Worm (Caenorhabditis elegans) whole organism, L4 larva: ENCODE results near the gene F36D4.1.

Experiments
- F10B5.3 ChIP-seq: sonication (generic microtip); optimal IDR thresholded peaks from 2 replicates; lab custom pipeline; 2016; ENCODE audit warnings: mild to moderate bottlenecking, missing genetic modification characterization, missing compliant biosample characterization
- F37D6.2 ChIP-seq: sonication (generic microtip); optimal IDR thresholded peaks from 2 replicates; lab custom pipeline; 2016; ENCODE audit warnings: mild to moderate bottlenecking, missing genetic modification characterization, missing compliant biosample characterization
- F44E2.7 ChIP-seq: fragments of 200-800 bp; sonication (Bioruptor generic); IDR thresholded peaks from 2 replicates; pipeline ENCODE4 v2.1.2; 2022; ENCODE audit warnings: missing genetic modification characterization, missing compliant biosample characterization
- F49E8.2 ChIP-seq: sonication (generic microtip); optimal IDR thresholded peaks from 2 replicates; lab custom pipeline; 2016; ENCODE audit warnings: missing compliant biosample characterization, mild to moderate bottlenecking, missing genetic modification characterization, borderline replicate concordance
- Y48G9A.11 ChIP-seq: fragments of 200-800 bp; sonication (Bioruptor generic); IDR thresholded peaks from 2 replicates; pipeline ENCODE4 v1.3.6; 2022; ENCODE audit warnings: missing genetic modification reagents, missing genetic modification characterization, missing compliant biosample characterization
- Y75B8A.6 ChIP-seq: fragments of 200-800 bp; sonication (Bioruptor generic); IDR thresholded peaks from 2 replicates; pipeline ENCODE4 v1.3.6; 2022; ENCODE audit warnings: missing genetic modification reagents, missing genetic modification characterization, missing compliant biosample characterization
- aha-1 ChIP-seq: fragments of 150-350 bp; peaks from one replicate; lab custom pipeline; 2014; ENCODE audit warnings: missing biosample characterization, missing genetic modification characterization
- aly-2 ChIP-seq: sonication (generic microtip); optimal IDR thresholded peaks from 2 replicates; lab custom pipeline; 2018; ENCODE audit warnings: missing biosample characterization, missing genetic modification characterization
- ceh-28 ChIP-seq: fragments of 150-350 bp; optimal IDR thresholded peaks from 2 replicates; lab custom pipeline; 2014; ENCODE audit warnings: missing biosample characterization, missing genetic modification reagents, missing genetic modification characterization
- ces-1 ChIP-seq: fragments of 150-350 bp; sonication (generic microtip); optimal IDR thresholded peaks from 4 replicates; lab custom pipeline; 2014; ENCODE audit warnings: missing biosample characterization, missing genetic modification reagents, missing genetic modification characterization
- ctbp-1 ChIP-seq: fragments of 200-800 bp; sonication (Bioruptor generic); IDR thresholded peaks from 2 replicates; pipeline ENCODE4 v1.3.6; 2022; ENCODE audit warnings: missing genetic modification reagents, missing genetic modification characterization, missing compliant biosample characterization
- daf-16 ChIP-seq, 3 experiments: sonication (generic microtip); optimal IDR thresholded peaks; 2 replicates each; lab custom pipeline; 2016 to 2017; ENCODE audit warnings: missing genetic modification characterization in 3 of 3, missing genetic modification reagents in 3 of 3, mild to moderate bottlenecking in 2 of 3, missing compliant biosample characterization in 2 of 3, missing biosample characterization in 1 of 3, moderate library complexity in 1 of 3
- daf-19 ChIP-seq: fragments of 200-800 bp; sonication (Bioruptor generic); conservative IDR thresholded peaks from 2 replicates; pipeline ENCODE4 v1.3.6; 2022; ENCODE audit warnings: missing genetic modification characterization, missing compliant biosample characterization
- daf-8 ChIP-seq: fragments of 200-800 bp; sonication (Bioruptor generic); IDR thresholded peaks from 2 replicates; pipeline ENCODE4 v1.3.6; 2022; ENCODE audit warnings: missing genetic modification characterization, missing compliant biosample characterization
- dmd-9 ChIP-seq: fragments of 200-800 bp; sonication (Bioruptor generic); IDR thresholded peaks from 2 replicates; pipeline ENCODE4 v1.3.6; 2022; ENCODE audit warnings: missing genetic modification reagents, missing genetic modification characterization, missing compliant biosample characterization
- dve-1 ChIP-seq: sonication (generic microtip); optimal IDR thresholded peaks from 2 replicates; lab custom pipeline; 2017; ENCODE audit warnings: antibody characterized with exemption, mild to moderate bottlenecking, missing genetic modification characterization, missing compliant biosample characterization; ENCODE audit not compliant: insufficient read depth
- fkh-10 ChIP-seq: fragments of 150-350 bp; optimal IDR thresholded peaks from 2 replicates; lab custom pipeline; 2014; ENCODE audit warnings: missing biosample characterization, missing genetic modification reagents, missing genetic modification characterization
- gei-8 ChIP-seq: fragments of 200-800 bp; sonication (Bioruptor generic); optimal IDR thresholded peaks from 2 replicates; lab custom pipeline; 2018; ENCODE audit warnings: mild to moderate bottlenecking, missing genetic modification characterization, missing compliant biosample characterization
- hif-1 ChIP-seq, 2 experiments: sonication (generic microtip); optimal IDR thresholded peaks; 2 replicates each; lab custom pipeline; 2016 to 2017; ENCODE audit warnings: missing compliant biosample characterization in 2 of 2, missing genetic modification characterization in 2 of 2, missing genetic modification reagents in 2 of 2, missing genotype in 2 of 2, mild to moderate bottlenecking in 1 of 2
- hlh-30 ChIP-seq: sonication (generic microtip); optimal IDR thresholded peaks from 2 replicates; lab custom pipeline; 2017; ENCODE audit warnings: antibody characterized with exemption, mild to moderate bottlenecking, missing genetic modification characterization, missing compliant biosample characterization; ENCODE audit not compliant: insufficient read depth
- lin-38 ChIP-seq: fragments of 200-800 bp; sonication (Bioruptor generic); IDR thresholded peaks from 2 replicates; pipeline ENCODE4 v1.3.6; 2022; ENCODE audit warnings: missing genetic modification reagents, missing genetic modification characterization, missing compliant biosample characterization
- madf-5 ChIP-seq, 2 experiments: fragments of 200-800 bp; sonication (Bioruptor generic); IDR thresholded peaks; 2 replicates each; pipeline ENCODE4 v1.3.6; 2022; ENCODE audit warnings: missing compliant biosample characterization in 2 of 2, missing genetic modification characterization in 2 of 2
- mep-1 ChIP-seq: fragments of 150-350 bp; sonication (generic microtip); optimal IDR thresholded peaks from 3 replicates; lab custom pipeline; 2014; ENCODE audit warnings: missing biosample characterization, missing genetic modification characterization
- mes-2 ChIP-seq: sonication (generic microtip); optimal IDR thresholded peaks from 2 replicates; lab custom pipeline; 2016; ENCODE audit warnings: missing genotype, mild to moderate bottlenecking, missing genetic modification characterization, missing compliant biosample characterization; ENCODE audit not compliant: poor library complexity, severe bottlenecking
- mxl-3 ChIP-seq: fragments of 200-800 bp; sonication (Bioruptor generic); optimal IDR thresholded peaks from 2 replicates; lab custom pipeline; 2018; ENCODE audit warnings: mild to moderate bottlenecking, missing genetic modification characterization, missing compliant biosample characterization
- nhr-11 ChIP-seq: fragments of 150-350 bp; optimal IDR thresholded peaks from 2 replicates; lab custom pipeline; 2014; ENCODE audit warnings: missing biosample characterization, missing genetic modification characterization
- nhr-6 ChIP-seq: fragments of 150-350 bp; optimal IDR thresholded peaks from 2 replicates; lab custom pipeline; 2014; ENCODE audit warnings: missing biosample characterization, missing genetic modification characterization
- saeg-2 ChIP-seq: fragments of 200-800 bp; sonication (Bioruptor generic); IDR thresholded peaks from 2 replicates; pipeline ENCODE4 v1.3.6; 2022; ENCODE audit warnings: missing genetic modification reagents, missing genetic modification characterization, missing compliant biosample characterization
- sdz-12 ChIP-seq: fragments of 200-800 bp; sonication (Bioruptor generic); optimal IDR thresholded peaks from 2 replicates; lab custom pipeline; 2018; ENCODE audit warnings: mild to moderate bottlenecking, missing genetic modification characterization, missing compliant biosample characterization
- unc-130 ChIP-seq: sonication (generic microtip); optimal IDR thresholded peaks from 2 replicates; lab custom pipeline; 2016; ENCODE audit warnings: missing genetic modification reagents, missing genetic modification characterization, missing compliant biosample characterization
- unc-39 ChIP-seq: sonication (generic microtip); optimal IDR thresholded peaks from 2 replicates; lab custom pipeline; 2017; ENCODE audit warnings: missing biosample characterization, missing genetic modification characterization
- unc-62 ChIP-seq, 3 experiments: fragments of 150-350 bp in 1 of 3; sonication (generic microtip); optimal IDR thresholded peaks in 2 of 3; peaks in 1 of 3; 1 replicate in 1 of 3; 2 replicates in 2 of 3; lab custom pipeline; 2014 to 2017; ENCODE audit warnings: missing biosample characterization in 3 of 3, missing genetic modification characterization in 3 of 3, missing genetic modification reagents in 3 of 3, missing genotype in 1 of 3
- vab-7 ChIP-seq: fragments of 200-800 bp; sonication (Bioruptor generic); IDR thresholded peaks from 2 replicates; pipeline ENCODE4 v1.3.6; 2022; ENCODE audit warnings: missing genetic modification reagents, missing genetic modification characterization, missing compliant biosample characterization
- zag-1 ChIP-seq: fragments of 150-350 bp; optimal IDR thresholded peaks from 2 replicates; lab custom pipeline; 2014; ENCODE audit warnings: missing biosample characterization, missing genetic modification characterization
- zfp-3 ChIP-seq: fragments of 200-800 bp; sonication (Bioruptor generic); conservative IDR thresholded peaks from 2 replicates; pipeline ENCODE4 v1.3.6; 2022; ENCODE audit warnings: missing genetic modification reagents, missing genetic modification characterization, missing compliant biosample characterization
- ztf-7 ChIP-seq: fragments of 150-350 bp; optimal IDR thresholded peaks from 2 replicates; lab custom pipeline; 2014; ENCODE audit warnings: missing biosample characterization, missing genetic modification characterization

Gene F36D4.1

DNA sequence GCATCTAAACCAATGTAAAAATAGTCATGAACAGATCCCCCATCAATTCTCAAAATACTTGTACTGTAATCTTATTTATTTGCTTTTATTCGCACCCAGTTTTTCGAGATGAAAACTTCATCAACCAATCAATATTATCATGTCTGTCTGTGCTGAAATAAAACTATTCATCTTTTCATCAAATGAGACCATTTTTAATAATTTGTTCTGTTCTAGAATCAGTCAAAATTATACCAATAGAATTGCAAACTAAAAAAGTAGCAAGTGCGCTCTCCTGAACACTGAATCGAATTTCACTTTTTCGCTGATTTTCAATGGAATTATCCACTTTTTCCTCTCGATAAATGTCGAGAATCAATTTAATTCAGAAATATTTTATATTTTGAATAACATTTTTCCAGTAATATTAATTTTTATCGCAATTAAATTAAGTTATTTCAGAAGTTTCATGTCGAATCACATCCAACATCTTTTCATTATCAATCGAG, 16.8 kb upstream of the F36D4.1 start, which contains the start of gene trpp-4:
Gene trpp-4, plus strand, starts transcription at position 442 of the 488 bp plus-strand sequence.
- TF ChIP-seq lin-38 (GFP tag; lab: Robert Waterston, UW) (no peak), unc-62 (GFP tag; optimal IDR thresholded peaks at IDR 0.05 in 1 of 2; lab: Kevin White, UChicago) (peak in 1 of 2 experiments; percentile 42), unc-62 (tag; optimal IDR thresholded peaks at IDR 0.05; lab: Kevin White, UChicago) (no peak), aha-1 (peak; percentile 91)

DNA sequence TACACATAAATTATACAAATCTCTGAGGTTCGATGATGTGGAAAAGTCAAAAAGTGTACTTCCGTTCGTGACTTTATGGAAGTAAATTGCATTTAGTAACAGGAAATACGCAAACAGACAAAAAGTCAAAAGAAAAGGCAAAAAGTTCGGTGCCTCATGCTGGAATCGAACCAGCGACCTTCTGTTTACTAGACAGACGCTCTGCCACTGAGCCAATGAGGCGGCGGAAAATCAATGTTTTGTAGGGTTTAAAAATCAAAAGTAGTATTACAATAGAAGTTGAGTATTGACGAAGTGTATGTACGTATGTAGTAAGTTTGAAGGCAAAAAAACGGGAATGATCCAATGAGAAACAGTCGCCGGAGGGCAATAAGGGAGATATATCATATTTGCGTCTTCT, 9.8 kb upstream of the F36D4.1 start:
- TF ChIP-seq unc-39: no peak
- TF ChIP-seq F37D6.2: no peak
- 0 out of 2 replicates have a peak, but pooled peaks have one; percentile 39 for TF ChIP-seq daf-19 (GFP tag; lab: Robert Waterston, UW)
- TF ChIP-seq gei-8: no peak
- TF ChIP-seq mep-1 (tag; lab: Kevin White, UChicago): no peak
- no peak for TF ChIP-seq ctbp-1 (GFP tag; lab: Robert Waterston, UW)
- no peak for TF ChIP-seq vab-7 (GFP tag; lab: Robert Waterston, UW)
- no peak for TF ChIP-seq F49E8.2 (tag; lab: Kevin White, UChicago)
- peak; percentile 42 for TF ChIP-seq dve-1
- no peak for TF ChIP-seq Y48G9A.11 (GFP tag; lab: Robert Waterston, UW)
- no peak for TF ChIP-seq hlh-30 (tag; lab: Kevin White, UChicago)
- TF ChIP-seq madf-5 (GFP tag; IDR thresholded peaks at IDR 0.05; lab: Robert Waterston, UW): 0 out of 4 replicates have a peak, but pooled peaks of 1 of the 2 experiments have one; percentile 32
- no peak for TF ChIP-seq saeg-2 (GFP tag; lab: Robert Waterston, UW)
- 0 out of 2 replicates have a peak, but pooled peaks have one; percentile 42 for TF ChIP-seq zfp-3 (GFP tag; lab: Robert Waterston, UW)
- TF ChIP-seq F10B5.3 (tag; lab: Kevin White, UChicago): no peak
- no peak for TF ChIP-seq sdz-12 (GFP tag; lab: Kevin White, UChicago)
- TF ChIP-seq unc-130: peak; percentile 21
- no peak for TF ChIP-seq F44E2.7 (GFP tag; lab: Robert Waterston, UW)
- TF ChIP-seq nhr-6 (tag; lab: Kevin White, UChicago): no peak
- TF ChIP-seq hif-1 (tag; optimal IDR thresholded peaks at IDR 0.05; lab: Kevin White, UChicago): no peak
- no peak for TF ChIP-seq mxl-3 (GFP tag; lab: Kevin White, UChicago)
- TF ChIP-seq, all 104 proteins: peak for 5

DNA sequence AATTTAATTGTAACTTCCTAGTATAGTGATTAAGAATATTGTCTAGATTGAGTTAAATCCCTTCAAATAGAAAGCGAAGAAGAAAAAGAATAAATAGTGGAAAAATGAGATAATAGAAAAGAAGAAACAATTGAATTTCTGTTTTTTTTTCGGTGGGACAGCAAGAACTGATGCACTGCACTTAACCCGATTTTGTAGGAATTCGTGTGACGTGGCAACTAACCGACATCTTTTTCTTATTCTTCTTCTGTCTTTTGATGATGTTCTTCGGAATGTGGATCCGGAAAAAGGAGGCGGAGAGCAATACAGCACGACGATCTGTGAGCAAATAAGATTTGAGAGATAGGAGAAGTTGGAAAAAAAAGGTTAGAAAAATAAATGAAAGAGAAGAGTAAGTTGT, 7.9 kb upstream of the F36D4.1 start:
- TF ChIP-seq ces-1: peak; percentile 69
- TF ChIP-seq ctbp-1 (GFP tag; lab: Robert Waterston, UW): 0 out of 2 replicates have a peak, but pooled peaks have one; percentile 53
- TF ChIP-seq fkh-10 (GFP tag; lab: Kevin White, UChicago): peak; percentile 58
- TF ChIP-seq nhr-11 (tag; lab: Kevin White, UChicago): no peak
- TF ChIP-seq ztf-7 (tag; lab: Kevin White, UChicago): no peak

DNA sequence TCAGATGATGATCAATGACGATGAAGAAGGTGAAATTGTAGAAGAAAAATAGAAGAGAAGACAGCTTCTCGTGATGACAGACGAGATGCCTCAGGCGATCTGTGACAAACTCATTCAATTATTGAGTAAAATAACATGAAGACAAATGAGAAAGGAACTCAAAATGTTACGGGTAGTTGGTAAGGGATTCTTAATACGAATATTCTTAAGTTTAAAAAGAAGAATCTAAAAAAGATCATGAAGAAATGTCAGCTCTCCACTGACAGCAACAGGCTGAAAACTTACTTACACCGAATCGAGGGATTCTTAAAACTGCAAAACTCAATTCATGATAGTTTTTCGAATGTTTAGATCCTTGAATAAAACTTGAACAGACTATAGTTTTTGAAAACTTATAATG, 2.2 kb upstream of the F36D4.1 start, which contains the start of gene F36D4.4:
Gene F36D4.4, minus strand, starts transcription at position 101 of the 400 bp plus-strand sequence.
- no peak for TF ChIP-seq aly-2 (tag; lab: Kevin White, UChicago)
- no peak for TF ChIP-seq dmd-9 (GFP tag; lab: Robert Waterston, UW)
- no peak for TF ChIP-seq daf-8 (GFP tag; lab: Robert Waterston, UW)
- no peak for TF ChIP-seq mxl-3 (GFP tag; lab: Kevin White, UChicago)
- TF ChIP-seq hif-1 (tag; optimal IDR thresholded peaks at IDR 0.05; lab: Kevin White, UChicago): no peak
- no peak for TF ChIP-seq daf-19 (GFP tag; lab: Robert Waterston, UW)
- no peak for TF ChIP-seq zag-1
- TF ChIP-seq ztf-7 (tag; lab: Kevin White, UChicago): no peak
- TF ChIP-seq mep-1 (tag; lab: Kevin White, UChicago): no peak
- no peak for TF ChIP-seq ceh-28 (tag; lab: Kevin White, UChicago)
- TF ChIP-seq fkh-10 (GFP tag; lab: Kevin White, UChicago): no peak
- no peak for TF ChIP-seq mes-2 (tag; lab: Kevin White, UChicago)
- no peak for TF ChIP-seq daf-16 (GFP tag; optimal IDR thresholded peaks at IDR 0.05; lab: Kevin White, UChicago)
- TF ChIP-seq daf-16 (tag; optimal IDR thresholded peaks at IDR 0.05; lab: Kevin White, UChicago): no peak
- no peak for TF ChIP-seq Y75B8A.6 (GFP tag; lab: Robert Waterston, UW)
